Fruit fly (Drosophila melanogaster) whole organism, prepupa: Measurements from ENCODE around the gene Gnpat.

Experiments used
- CG10631 ChIP-seq: fragments of 200-800 bp; sonication (Bioruptor generic); optimal IDR thresholded peaks from 2 replicates; lab custom pipeline; 2016; ENCODE audit warnings: missing biosample characterization, missing genetic modification characterization
- CG10669 ChIP-seq: fragments of 200-800 bp; sonication (Bioruptor generic); optimal IDR thresholded peaks from 3 replicates; lab custom pipeline; 2018; ENCODE audit warnings: missing biosample characterization, mild to moderate bottlenecking, missing genetic modification characterization, moderate library complexity
- CG11294 ChIP-seq: fragments of 200-800 bp; sonication (Bioruptor generic); IDR thresholded peaks from 2 replicates; pipeline ENCODE4 v1.3.6; 2022; ENCODE audit warnings: missing biosample characterization, missing genetic modification characterization
- CG11902 ChIP-seq: fragments of 200-800 bp; sonication (Bioruptor generic); optimal IDR thresholded peaks from 3 replicates; lab custom pipeline; 2016; ENCODE audit warnings: missing biosample characterization, missing genetic modification characterization
- CG15336 ChIP-seq: fragments of 200-800 bp; sonication (Bioruptor generic); IDR thresholded peaks from 2 replicates; pipeline ENCODE4 v1.3.6; 2022; ENCODE audit warnings: missing biosample characterization, missing genetic modification characterization
- CG16779 ChIP-seq: fragments of 200-800 bp; sonication (Bioruptor generic); optimal IDR thresholded peaks from 3 replicates; lab custom pipeline; 2017; ENCODE audit warnings: missing biosample characterization, mild to moderate bottlenecking, missing genetic modification characterization
- CG3032 ChIP-seq: fragments of 200-800 bp; optimal IDR thresholded peaks from 2 replicates; lab custom pipeline; 2019; ENCODE audit warnings: missing biosample characterization, mild to moderate bottlenecking, missing genetic modification characterization, moderate library complexity
- CG31627 ChIP-seq: fragments of 200-800 bp; sonication (Bioruptor generic); optimal IDR thresholded peaks from 3 replicates; lab custom pipeline; 2016; ENCODE audit warnings: missing biosample characterization, missing genetic modification characterization
- CG34406 ChIP-seq: fragments of 200-800 bp; sonication (Bioruptor generic); optimal IDR thresholded peaks from 3 replicates; lab custom pipeline; 2016; ENCODE audit warnings: missing biosample characterization, missing genetic modification characterization
- CG6163 ChIP-seq: fragments of 200-800 bp; sonication (Bioruptor generic); IDR thresholded peaks from 3 replicates; pipeline ENCODE4 v1.3.6; 2022; ENCODE audit warnings: missing biosample characterization, missing genetic modification characterization
- CG6276 ChIP-seq: fragments of 200-800 bp; sonication (Bioruptor generic); optimal IDR thresholded peaks from 2 replicates; lab custom pipeline; 2017; ENCODE audit warnings: missing biosample characterization, mild to moderate bottlenecking, missing genetic modification characterization
- CG6792 ChIP-seq: fragments of 200-800 bp; sonication (Bioruptor generic); optimal IDR thresholded peaks from 3 replicates; lab custom pipeline; 2016; ENCODE audit warnings: missing biosample characterization, missing genetic modification characterization
- CG6808 ChIP-seq: fragments of 200-800 bp; sonication (Bioruptor generic); optimal IDR thresholded peaks from 3 replicates; lab custom pipeline; 2017; ENCODE audit warnings: missing biosample characterization, missing genetic modification characterization, mild to moderate bottlenecking, moderate library complexity, missing genetic modification reagents
- CG6854 ChIP-seq: fragments of 200-800 bp; sonication (Bioruptor generic); optimal IDR thresholded peaks from 2 replicates; lab custom pipeline; 2017; ENCODE audit warnings: missing biosample characterization, mild to moderate bottlenecking, missing genetic modification characterization
- CG8119 ChIP-seq: fragments of 200-800 bp; sonication (Bioruptor generic); IDR thresholded peaks from 3 replicates; pipeline ENCODE4 v1.3.6; 2022; ENCODE audit warnings: missing biosample characterization, missing genetic modification characterization
- CG8319 ChIP-seq: fragments of 200-800 bp; sonication (Bioruptor generic); optimal IDR thresholded peaks from 3 replicates; lab custom pipeline; 2016; ENCODE audit warnings: missing biosample characterization, missing genetic modification characterization
- CG8632 ChIP-seq: fragments of 200-800 bp; sonication (Bioruptor generic); optimal IDR thresholded peaks from 3 replicates; lab custom pipeline; 2016; ENCODE audit warnings: missing biosample characterization, missing genetic modification characterization
- Eip75B ChIP-seq: fragments of 200-800 bp; sonication (Bioruptor generic); optimal IDR thresholded peaks from 3 replicates; lab custom pipeline; 2016; ENCODE audit warnings: missing biosample characterization, missing genetic modification characterization
- Eip78C ChIP-seq: fragments of 200-800 bp; sonication (Bioruptor generic); peaks from one replicate; lab custom pipeline; 2016; ENCODE audit warnings: missing biosample characterization, missing genetic modification characterization
- Eip93F ChIP-seq: fragments of 200-800 bp; sonication (Bioruptor generic); optimal IDR thresholded peaks from 2 replicates; lab custom pipeline; 2016; ENCODE audit warnings: missing biosample characterization, mild to moderate bottlenecking, missing genetic modification characterization
- Ets21C ChIP-seq: fragments of 200-800 bp; sonication (Bioruptor generic); optimal IDR thresholded peaks from 3 replicates; lab custom pipeline; 2016; ENCODE audit warnings: missing biosample characterization, missing genetic modification characterization
- Ets96B ChIP-seq: fragments of 200-800 bp; optimal IDR thresholded peaks from 2 replicates; lab custom pipeline; 2019; ENCODE audit warnings: missing biosample characterization, mild to moderate bottlenecking, missing genetic modification characterization, moderate library complexity
- Gug ChIP-seq: fragments of 200-800 bp; sonication (Bioruptor generic); IDR thresholded peaks from 2 replicates; pipeline ENCODE4 v1.3.6; 2022; ENCODE audit warnings: missing biosample characterization, missing genetic modification characterization
- Hr38 ChIP-seq: sonication (Bioruptor generic); optimal IDR thresholded peaks from 2 replicates; lab custom pipeline; 2016; ENCODE audit warnings: missing biosample characterization, missing genetic modification characterization
- Hr39 ChIP-seq: fragments of 200-800 bp; sonication (Bioruptor generic); optimal IDR thresholded peaks from 2 replicates; lab custom pipeline; 2016; ENCODE audit warnings: missing biosample characterization, missing genetic modification characterization
- Lpt ChIP-seq: fragments of 200-800 bp; sonication (Bioruptor generic); optimal IDR thresholded peaks from 3 replicates; lab custom pipeline; 2016; ENCODE audit warnings: missing biosample characterization, missing genetic modification characterization
- Met ChIP-seq: fragments of 200-800 bp; sonication (Bioruptor generic); optimal IDR thresholded peaks from 3 replicates; lab custom pipeline; 2016; ENCODE audit warnings: missing biosample characterization, missing genetic modification characterization
- Smox ChIP-seq: fragments of 200-800 bp; sonication (Bioruptor generic); optimal IDR thresholded peaks from 3 replicates; lab custom pipeline; 2016; ENCODE audit warnings: missing biosample characterization, missing genetic modification characterization
- Sox102F ChIP-seq: fragments of 200-800 bp; sonication (Bioruptor generic); optimal IDR thresholded peaks from 2 replicates; lab custom pipeline; 2016; ENCODE audit warnings: missing biosample characterization, mild to moderate bottlenecking, missing genetic modification characterization
- Sox14 ChIP-seq: fragments of 200-800 bp; sonication (Bioruptor generic); optimal IDR thresholded peaks from 3 replicates; lab custom pipeline; 2016; ENCODE audit warnings: missing biosample characterization, missing genetic modification characterization
- achi ChIP-seq: fragments of 200-800 bp; sonication (Bioruptor generic); optimal IDR thresholded peaks from 3 replicates; lab custom pipeline; 2016; ENCODE audit warnings: missing biosample characterization, missing genetic modification characterization
- cyc ChIP-seq: fragments of 200-800 bp; sonication (Bioruptor generic); optimal IDR thresholded peaks from 3 replicates; lab custom pipeline; 2016; ENCODE audit warnings: missing biosample characterization, missing genetic modification characterization
- dac ChIP-seq: fragments of 200-800 bp; sonication (Bioruptor generic); optimal IDR thresholded peaks from 2 replicates; lab custom pipeline; 2017; ENCODE audit warnings: missing biosample characterization, mild to moderate bottlenecking, missing genetic modification characterization
- eg ChIP-seq: fragments of 200-800 bp; sonication (Bioruptor generic); IDR thresholded peaks from 3 replicates; pipeline ENCODE4 v1.3.6; 2022; ENCODE audit warnings: missing biosample characterization, missing genetic modification characterization
- esn ChIP-seq: fragments of 200-800 bp; sonication (Bioruptor generic); optimal IDR thresholded peaks from 2 replicates; lab custom pipeline; 2016; ENCODE audit warnings: missing biosample characterization, mild to moderate bottlenecking, missing genetic modification characterization, moderate library complexity
- fd59A ChIP-seq: fragments of 200-800 bp; sonication (Bioruptor generic); optimal IDR thresholded peaks from 2 replicates; lab custom pipeline; 2017; ENCODE audit warnings: missing biosample characterization, mild to moderate bottlenecking, missing genetic modification characterization, missing genetic modification reagents
- fd85E ChIP-seq: fragments of 200-800 bp; sonication (Bioruptor generic); optimal IDR thresholded peaks from 3 replicates; lab custom pipeline; 2016; ENCODE audit warnings: missing biosample characterization, missing genetic modification characterization
- fkh ChIP-seq: fragments of 200-800 bp; sonication (Bioruptor generic); optimal IDR thresholded peaks from 3 replicates; lab custom pipeline; 2017; ENCODE audit warnings: missing biosample characterization, mild to moderate bottlenecking, missing genetic modification characterization, moderate library complexity
- lz ChIP-seq: fragments of 200-800 bp; sonication (Bioruptor generic); optimal IDR thresholded peaks from 3 replicates; lab custom pipeline; 2016; ENCODE audit warnings: missing biosample characterization, missing genetic modification characterization
- net ChIP-seq: fragments of 200-800 bp; sonication (Bioruptor generic); optimal IDR thresholded peaks from 3 replicates; lab custom pipeline; 2016; ENCODE audit warnings: missing biosample characterization, missing genetic modification characterization
- pdm3 ChIP-seq: fragments of 200-800 bp; sonication (Bioruptor generic); optimal IDR thresholded peaks from 3 replicates; lab custom pipeline; 2016; ENCODE audit warnings: missing biosample characterization, missing genetic modification characterization
- svp ChIP-seq: fragments of 200-800 bp; sonication (Bioruptor generic); peaks from one replicate; lab custom pipeline; 2016; ENCODE audit warnings: missing biosample characterization, missing genetic modification characterization
- topi ChIP-seq: fragments of 200-800 bp; sonication (Bioruptor generic); optimal IDR thresholded peaks from 3 replicates; lab custom pipeline; 2016; ENCODE audit warnings: missing biosample characterization, missing genetic modification characterization
- vri ChIP-seq: fragments of 200-800 bp; sonication (Bioruptor generic); optimal IDR thresholded peaks from 3 replicates; lab custom pipeline; 2016; ENCODE audit warnings: missing biosample characterization, mild to moderate bottlenecking, missing genetic modification characterization

Gnpat gene

dm6 chr3R:25459200-25459809 is 31.4 kb downstream of the Gnpat start (continued):
- peak; percentile 74 for TF ChIP-seq CG8119 (GFP tag; lab: Robert Waterston, UW)
- peak; percentile 18 for TF ChIP-seq Ets96B (tag; lab: Kevin White, UChicago)
- TF ChIP-seq Gug (GFP tag; lab: Robert Waterston, UW): no peak
- no peak for TF ChIP-seq eg (GFP tag; lab: Robert Waterston, UW)
- peak; percentile 51 for TF ChIP-seq CG34406
- no peak for TF ChIP-seq fkh
- TF ChIP-seq fd59A: no peak
- peak; percentile 44 for TF ChIP-seq Hr39
- TF ChIP-seq CG6792 (GFP tag; lab: Kevin White, UChicago): peak; percentile 15
- no peak for TF ChIP-seq Ets21C (GFP tag; lab: Kevin White, UChicago)
- TF ChIP-seq esn (GFP tag; lab: Kevin White, UChicago): peak; percentile 23
- no peak for TF ChIP-seq fd85E (GFP tag; lab: Kevin White, UChicago)
- TF ChIP-seq Eip93F (GFP tag; lab: Kevin White, UChicago): no peak
- TF ChIP-seq CG11294 (GFP tag; lab: Robert Waterston, UW): no peak
- TF ChIP-seq CG10631 (GFP tag; lab: Kevin White, UChicago): peak; percentile 53

dm6 chr3R:25457097-25457496 is 33.6 kb downstream of the Gnpat start:
- TF ChIP-seq dac (GFP tag; lab: Kevin White, UChicago) (no peak), CG8119 (GFP tag; lab: Robert Waterston, UW) (no peak), CG8632 (GFP tag; lab: Kevin White, UChicago) (no peak), lz (GFP tag; lab: Kevin White, UChicago) (no peak), CG11902 (no peak), Sox14 (GFP tag; lab: Kevin White, UChicago) (no peak), CG10669 (GFP tag; lab: Kevin White, UChicago) (no peak), CG8319 (GFP tag; lab: Kevin White, UChicago) (no peak), net (GFP tag; lab: Kevin White, UChicago) (no peak), Eip93F (GFP tag; lab: Kevin White, UChicago) (no peak)

- TF ChIP-seq CG11294 (GFP tag; lab: Robert Waterston, UW) (no peak), Eip78C (GFP tag; lab: Kevin White, UChicago) (peak; percentile 41), CG6163 (GFP tag; lab: Robert Waterston, UW) (no peak), svp (GFP tag; lab: Kevin White, UChicago) (peak; percentile 65), CG6854 (GFP tag; lab: Kevin White, UChicago) (no peak), vri (GFP tag; lab: Kevin White, UChicago) (peak; percentile 54), esn (GFP tag; lab: Kevin White, UChicago) (peak; percentile 20), fkh (peak; percentile 98), Sox102F (GFP tag; lab: Kevin White, UChicago) (peak; percentile 14)
These were observed 37.5 kb downstream of the Gnpat start for dm6 chr3R:25453150-25453680.

- no peak for TF ChIP-seq cyc (GFP tag; lab: Kevin White, UChicago)
- no peak for TF ChIP-seq CG6854 (GFP tag; lab: Kevin White, UChicago)
- TF ChIP-seq fd85E (GFP tag; lab: Kevin White, UChicago): no peak
- peak; percentile 37 for TF ChIP-seq achi
- TF ChIP-seq Eip93F (GFP tag; lab: Kevin White, UChicago): no peak
- peak; percentile 11; the same call in 1 of the 2 replicates for TF ChIP-seq CG15336
- no peak for TF ChIP-seq CG6808 (GFP tag; lab: Kevin White, UChicago)
- TF ChIP-seq dac (GFP tag; lab: Kevin White, UChicago): no peak
- TF ChIP-seq CG31627 (GFP tag; lab: Kevin White, UChicago): peak; percentile 16
- TF ChIP-seq pdm3 (GFP tag; lab: Kevin White, UChicago): peak; percentile 37
- TF ChIP-seq lz (GFP tag; lab: Kevin White, UChicago): no peak
- peak; percentile 24 for TF ChIP-seq fd59A
- no peak for TF ChIP-seq CG6792 (GFP tag; lab: Kevin White, UChicago)
- no peak for TF ChIP-seq Smox
- peak; percentile 10 for TF ChIP-seq Met (GFP tag; lab: Kevin White, UChicago)
- TF ChIP-seq CG34406: peak; percentile 14
- TF ChIP-seq Hr38 (GFP tag; lab: Kevin White, UChicago): no peak
- no peak for TF ChIP-seq net (GFP tag; lab: Kevin White, UChicago)
- TF ChIP-seq Lpt (GFP tag; lab: Kevin White, UChicago): peak; percentile 13
- no peak for TF ChIP-seq CG6276 (GFP tag; lab: Kevin White, UChicago)
- no peak for TF ChIP-seq CG8632 (GFP tag; lab: Kevin White, UChicago)
- TF ChIP-seq Eip75B (GFP tag; lab: Kevin White, UChicago): peak; percentile 32
- TF ChIP-seq CG3032 (tag; lab: Kevin White, UChicago): peak; percentile 37
- TF ChIP-seq topi: no peak
- peak; percentile 64 for TF ChIP-seq CG8119 (GFP tag; lab: Robert Waterston, UW)
- no peak for TF ChIP-seq CG16779 (tag; lab: Kevin White, UChicago)
- TF ChIP-seq Hr39: peak; percentile 27
- no peak for TF ChIP-seq eg (GFP tag; lab: Robert Waterston, UW)
These were observed 38.9 kb downstream of the Gnpat start for dm6 chr3R:25451832-25452231.
